Worm (Caenorhabditis elegans) whole organism, L1 larva: Measurements from ENCODE around the gene inx-2.

Experiments
- Y116A8C.19 ChIP-seq: sonication (generic microtip); optimal IDR thresholded peaks from 2 replicates; lab custom pipeline; 2016; ENCODE audit warnings: missing compliant biosample characterization, missing genetic modification characterization, borderline replicate concordance
- alr-1 ChIP-seq: fragments of 200-800 bp; sonication (Bioruptor generic); optimal IDR thresholded peaks from 2 replicates; lab custom pipeline; 2018; ENCODE audit warnings: borderline replicate concordance, mild to moderate bottlenecking, missing genetic modification characterization, missing compliant biosample characterization
- blmp-1 ChIP-seq: fragments of 150-350 bp; optimal IDR thresholded peaks from 2 replicates; lab custom pipeline; 2014; ENCODE audit warnings: missing biosample characterization, missing genetic modification characterization
- ceh-82 ChIP-seq, 3 experiments: fragments of 150-350 bp in 1 of 3; sonication (generic microtip) in 2 of 3; optimal IDR thresholded peaks; 2 replicates each; lab custom pipeline; 2014 to 2017; ENCODE audit warnings: missing biosample characterization in 3 of 3, missing genetic modification characterization in 3 of 3
- dpl-1 ChIP-seq, 3 experiments: fragments of 150-350 bp in 2 of 3; sonication (generic microtip) in 1 of 3; optimal IDR thresholded peaks; 2 replicates each; lab custom pipeline; 2014 to 2017; ENCODE audit warnings: missing biosample characterization in 3 of 3, missing genetic modification characterization in 3 of 3, missing genetic modification reagents in 3 of 3
- dsc-1 ChIP-seq: sonication (generic microtip); optimal IDR thresholded peaks from 2 replicates; lab custom pipeline; 2016; ENCODE audit warnings: mild to moderate bottlenecking, missing genetic modification characterization, missing compliant biosample characterization
- efl-1 ChIP-seq, 4 experiments: fragments of 150-350 bp; optimal IDR thresholded peaks in 3 of 4; peaks in 1 of 4; 1 replicate in 1 of 4; 2 replicates in 3 of 4; lab custom pipeline; 2014; ENCODE audit warnings: missing biosample characterization in 2 of 4, missing genetic modification characterization in 2 of 4, missing genetic modification reagents in 2 of 4
- efl-3 ChIP-seq: fragments of 200-800 bp; sonication (Bioruptor generic); optimal IDR thresholded peaks from 2 replicates; lab custom pipeline; 2018; ENCODE audit warnings: mild to moderate bottlenecking, missing genetic modification characterization, missing compliant biosample characterization
- egl-27 ChIP-seq, 2 experiments: fragments of 150-350 bp in 1 of 2; sonication (generic microtip); optimal IDR thresholded peaks; 3 replicates each; lab custom pipeline; 2017 to 2018; ENCODE audit warnings: missing biosample characterization in 2 of 2, missing genetic modification characterization in 2 of 2, missing genetic modification reagents in 2 of 2
- elt-2 ChIP-seq: sonication (generic microtip); optimal IDR thresholded peaks from 2 replicates; lab custom pipeline; 2016; ENCODE audit warnings: missing genetic modification characterization, mild to moderate bottlenecking, inconsistent platforms, missing compliant biosample characterization, missing genetic modification reagents
- ets-5 ChIP-seq: fragments of 200-800 bp; sonication (Bioruptor generic); IDR thresholded peaks from 2 replicates; pipeline ENCODE4 v1.3.6; 2022; ENCODE audit warnings: missing genetic modification characterization, missing compliant biosample characterization
- fkh-8 ChIP-seq: sonication (generic microtip); optimal IDR thresholded peaks from 2 replicates; lab custom pipeline; 2016; ENCODE audit warnings: mild to moderate bottlenecking, missing genetic modification characterization, missing compliant biosample characterization
- fos-1 ChIP-seq: fragments of 150-350 bp; optimal IDR thresholded peaks from 2 replicates; lab custom pipeline; 2014; ENCODE audit warnings: missing biosample characterization, missing genetic modification characterization
- grh-1 ChIP-seq: fragments of 200-800 bp; sonication (Bioruptor generic); IDR thresholded peaks from 2 replicates; pipeline ENCODE4 v1.3.6; 2022; ENCODE audit warnings: missing genetic modification reagents, missing genetic modification characterization, missing compliant biosample characterization
- hlh-4 ChIP-seq: sonication (generic microtip); optimal IDR thresholded peaks from 2 replicates; lab custom pipeline; 2016; ENCODE audit warnings: mild to moderate bottlenecking, missing genetic modification characterization, missing compliant biosample characterization
- hpl-2 ChIP-seq: fragments of 150-350 bp; optimal IDR thresholded peaks from 2 replicates; lab custom pipeline; 2014; ENCODE audit warnings: missing biosample characterization, missing genetic modification reagents, missing genetic modification characterization
- jun-1 ChIP-seq: fragments of 150-350 bp; optimal IDR thresholded peaks from 2 replicates; lab custom pipeline; 2014; ENCODE audit warnings: missing biosample characterization, missing genetic modification reagents, missing genetic modification characterization
- lin-13 ChIP-seq: fragments of 150-350 bp; optimal IDR thresholded peaks from 2 replicates; lab custom pipeline; 2014; ENCODE audit warnings: missing biosample characterization, missing genetic modification reagents, missing genetic modification characterization
- lin-14 ChIP-seq: fragments of 200-800 bp; sonication (Bioruptor generic); optimal IDR thresholded peaks from 2 replicates; lab custom pipeline; 2018; ENCODE audit warnings: mild to moderate bottlenecking, missing genetic modification characterization, moderate library complexity, missing compliant biosample characterization
- lin-39 ChIP-seq: fragments of 150-350 bp; optimal IDR thresholded peaks from 2 replicates; lab custom pipeline; 2014; ENCODE audit warnings: missing biosample characterization, missing genetic modification reagents, missing genetic modification characterization
- lir-3 ChIP-seq: sonication (generic microtip); optimal IDR thresholded peaks from 2 replicates; lab custom pipeline; 2016; ENCODE audit warnings: mild to moderate bottlenecking, missing genetic modification characterization, moderate library complexity, missing compliant biosample characterization; ENCODE audit not compliant: poor library complexity
- lsy-2 ChIP-seq, 2 experiments: fragments of 150-350 bp; optimal IDR thresholded peaks; 2 replicates each; lab custom pipeline; 2014; ENCODE audit warnings: missing biosample characterization in 2 of 2, missing genetic modification characterization in 2 of 2
- mab-9 ChIP-seq: fragments of 200-800 bp; sonication (Bioruptor generic); IDR thresholded peaks from 2 replicates; pipeline ENCODE4 v1.3.6; 2022; ENCODE audit warnings: missing genetic modification reagents, missing genetic modification characterization, missing compliant biosample characterization
- mep-1 ChIP-seq: fragments of 150-350 bp; optimal IDR thresholded peaks from 2 replicates; lab custom pipeline; 2014; ENCODE audit warnings: missing biosample characterization, missing genetic modification characterization
- nhr-12 ChIP-seq: sonication (generic microtip); optimal IDR thresholded peaks from 2 replicates; lab custom pipeline; 2017; ENCODE audit warnings: missing biosample characterization, missing genetic modification characterization
- nhr-19 ChIP-seq: fragments of 200-800 bp; sonication (Bioruptor generic); conservative IDR thresholded peaks from 2 replicates; pipeline ENCODE4 v1.3.6; 2022; ENCODE audit warnings: missing genetic modification characterization, missing compliant biosample characterization
- nhr-28 ChIP-seq: fragments of 150-350 bp; optimal IDR thresholded peaks from 2 replicates; lab custom pipeline; 2014; ENCODE audit warnings: missing biosample characterization, missing genetic modification characterization
- nhr-47 ChIP-seq: sonication (generic microtip); optimal IDR thresholded peaks from 2 replicates; lab custom pipeline; 2016; ENCODE audit warnings: mild to moderate bottlenecking, missing genetic modification characterization, moderate library complexity, missing compliant biosample characterization
- nhr-71 ChIP-seq: sonication (generic microtip); optimal IDR thresholded peaks from 2 replicates; lab custom pipeline; 2016; ENCODE audit warnings: mild to moderate bottlenecking, missing genetic modification characterization, moderate library complexity, missing compliant biosample characterization
- nhr-76 ChIP-seq: sonication (generic microtip); optimal IDR thresholded peaks from 2 replicates; lab custom pipeline; 2017; ENCODE audit warnings: missing biosample characterization, missing genetic modification characterization
- pqm-1 ChIP-seq: sonication (generic microtip); optimal IDR thresholded peaks from 3 replicates; lab custom pipeline; 2017; ENCODE audit warnings: missing biosample characterization, missing genetic modification characterization
- skn-1 ChIP-seq: fragments of 150-350 bp; optimal IDR thresholded peaks from 2 replicates; lab custom pipeline; 2014; ENCODE audit warnings: missing biosample characterization, missing genetic modification characterization
- snu-23 ChIP-seq: sonication (generic microtip); optimal IDR thresholded peaks from 2 replicates; lab custom pipeline; 2016; ENCODE audit warnings: missing genetic modification characterization, missing compliant biosample characterization
- sptf-1 ChIP-seq: fragments of 150-350 bp; optimal IDR thresholded peaks from 2 replicates; lab custom pipeline; 2014; ENCODE audit warnings: missing biosample characterization, missing genetic modification characterization
- swsn-7 ChIP-seq: sonication (generic microtip); optimal IDR thresholded peaks from 2 replicates; lab custom pipeline; 2016; ENCODE audit warnings: missing genetic modification characterization, missing compliant biosample characterization
- tbx-2 ChIP-seq: sonication (generic microtip); optimal IDR thresholded peaks from 2 replicates; lab custom pipeline; 2016; ENCODE audit warnings: missing genetic modification characterization, missing compliant biosample characterization
- tlp-1 ChIP-seq: fragments of 150-350 bp; optimal IDR thresholded peaks from 2 replicates; lab custom pipeline; 2014; ENCODE audit warnings: missing biosample characterization, missing genetic modification characterization
- unc-86 ChIP-seq: sonication (generic microtip); optimal IDR thresholded peaks from 2 replicates; lab custom pipeline; 2016; ENCODE audit warnings: missing genetic modification characterization, missing compliant biosample characterization
- vab-15 ChIP-seq: sonication (generic microtip); optimal IDR thresholded peaks from 2 replicates; lab custom pipeline; 2017; ENCODE audit warnings: missing genotype, mild to moderate bottlenecking, missing genetic modification characterization, missing compliant biosample characterization
- xbp-1 ChIP-seq: sonication (generic microtip); optimal IDR thresholded peaks from 2 replicates; lab custom pipeline; 2016; ENCODE audit warnings: missing genetic modification characterization, missing compliant biosample characterization
- zip-4 ChIP-seq: fragments of 200-800 bp; sonication (Bioruptor generic); optimal IDR thresholded peaks from 2 replicates; lab custom pipeline; 2018; ENCODE audit warnings: mild to moderate bottlenecking, missing genetic modification characterization, moderate library complexity, missing compliant biosample characterization
- ztf-11 ChIP-seq, 2 experiments: sonication (generic microtip); optimal IDR thresholded peaks; 2 replicates each; lab custom pipeline; 2016 to 2017; ENCODE audit warnings: missing genetic modification characterization in 2 of 2, missing biosample characterization in 1 of 2, missing compliant biosample characterization in 1 of 2
- ztf-4 ChIP-seq: fragments of 150-350 bp; optimal IDR thresholded peaks from 2 replicates; lab custom pipeline; 2014; ENCODE audit warnings: missing biosample characterization, missing genetic modification characterization

The inx-2 gene

DNA sequence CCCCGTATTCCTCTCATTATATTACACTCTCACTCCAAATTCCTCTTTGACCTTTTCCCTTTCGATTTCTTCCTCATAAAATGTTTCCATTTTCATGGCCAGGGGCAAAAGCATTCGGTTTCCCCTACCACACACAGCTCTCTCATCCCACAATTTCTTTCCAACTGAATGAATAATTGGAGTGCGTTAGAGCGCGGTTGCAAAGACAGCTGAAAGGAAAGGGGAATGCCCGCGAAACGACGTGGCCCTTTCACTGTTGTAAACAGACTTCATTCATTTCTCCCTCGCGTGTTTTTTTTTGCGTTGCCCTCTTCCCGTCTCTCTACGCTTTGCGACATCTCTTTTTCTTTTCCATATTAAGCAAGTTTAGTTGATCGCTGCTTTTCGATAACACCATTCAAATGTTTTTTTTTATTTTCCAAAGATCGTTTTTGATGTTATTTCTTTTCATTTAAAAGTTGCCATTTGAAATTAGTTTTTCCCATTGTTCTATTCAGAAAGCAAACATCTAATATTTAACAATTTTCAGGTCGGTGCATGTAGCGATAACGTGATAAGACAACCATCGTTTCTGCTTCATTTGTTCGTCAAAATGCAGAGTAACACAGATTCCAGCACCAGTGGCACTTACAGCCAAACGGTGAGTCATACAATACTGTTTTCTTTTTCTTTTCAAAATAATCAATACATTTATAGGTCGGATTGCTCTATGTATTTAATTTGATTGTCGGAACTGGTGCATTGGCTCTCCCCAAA, 34.0 kb downstream of the inx-2 start, which contains the start of gene C03A3.2 (continued):
- TF ChIP-seq pqm-1 (tag; lab: Kevin White, UChicago) (no peak), nhr-28 (tag; lab: Kevin White, UChicago) (no peak), nhr-12 (tag; lab: Kevin White, UChicago) (no peak), ets-5 (GFP tag; lab: Robert Waterston, UW) (no peak), hlh-4 (tag; lab: Kevin White, UChicago) (no peak), mab-9 (GFP tag; lab: Robert Waterston, UW) (0 out of 2 replicates have a peak, but pooled peaks have one; percentile 36), zip-4 (GFP tag; lab: Kevin White, UChicago) (no peak), dpl-1 (GFP tag; optimal IDR thresholded peaks at IDR 0.05; lab: Kevin White, UChicago) (peak; percentile 38 to 79 (median 61)), vab-15 (tag; lab: Kevin White, UChicago) (peak; percentile 92), ztf-4 (tag; lab: Kevin White, UChicago) (peak; percentile 11), elt-2 (tag; lab: Kevin White, UChicago) (peak; percentile 5), dsc-1 (tag; lab: Kevin White, UChicago) (peak; percentile 42), tlp-1 (no peak), fos-1 (tag; lab: Kevin White, UChicago) (peak; percentile 67), mep-1 (tag; lab: Kevin White, UChicago) (peak; percentile 71), snu-23 (peak; percentile 74), xbp-1 (tag; lab: Kevin White, UChicago) (peak; percentile 59), tbx-2 (tag; lab: Kevin White, UChicago) (peak; percentile 67), egl-27 (tag; optimal IDR thresholded peaks at IDR 0.05; lab: Kevin White, UChicago) (no peak), unc-86 (tag; lab: Kevin White, UChicago) (peak; percentile 73), lin-14 (GFP tag; lab: Kevin White, UChicago) (peak; percentile 96), fkh-8 (tag; lab: Kevin White, UChicago) (peak; percentile 78), ztf-11 (tag; optimal IDR thresholded peaks at IDR 0.05; lab: Kevin White, UChicago) (no peak), nhr-76 (tag; lab: Kevin White, UChicago) (no peak), efl-1 (optimal IDR thresholded peaks at IDR 0.05; lab: Kevin White, UChicago) (peak; percentile 50 to 72), efl-1 (GFP tag; optimal IDR thresholded peaks at IDR 0.05 in 1 of 2; lab: Kevin White, UChicago) (peak; percentile 49 to 92), sptf-1 (tag; lab: Kevin White, UChicago) (no peak), nhr-19 (peak; percentile 33), Y116A8C.19 (tag; lab: Kevin White, UChicago) (no peak), skn-1 (tag; lab: Kevin White, UChicago) (peak; percentile 14)

DNA sequence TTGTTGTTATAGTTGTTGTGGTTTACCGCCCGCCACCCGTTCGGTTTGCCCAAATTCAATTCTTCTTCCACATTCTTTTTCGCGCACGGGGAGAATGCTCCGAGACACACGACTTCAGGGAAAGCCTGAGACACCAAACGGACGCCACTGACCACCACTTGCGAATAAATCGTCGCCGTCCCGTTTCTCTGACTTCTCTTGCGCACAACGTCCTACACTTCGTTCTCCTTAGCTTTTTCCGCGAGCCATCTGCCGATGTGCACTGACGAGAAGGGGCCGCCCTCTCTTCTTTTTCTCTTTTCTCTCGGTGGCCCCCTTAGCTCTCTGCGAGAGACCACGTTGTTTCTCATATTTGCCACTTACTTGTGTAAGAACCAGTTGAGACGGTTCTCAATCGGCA, 39.5 kb downstream of the inx-2 start, which contains the start of gene C03A3.1:
C03A3.1 (plus strand) TSS at position 291 of the 400 bp plus-strand sequence.
- TF ChIP-seq swsn-7 (peak; percentile 4), jun-1 (tag; lab: Kevin White, UChicago) (no peak), ceh-82 (tag; optimal IDR thresholded peaks at IDR 0.05; lab: Kevin White, UChicago) (peak in 1 of 3 experiments; percentile 28), nhr-47 (tag; lab: Kevin White, UChicago) (peak; percentile 4), hpl-2 (GFP tag; lab: Kevin White, UChicago) (no peak), dsc-1 (tag; lab: Kevin White, UChicago) (peak; percentile 22), efl-3 (GFP tag; lab: Kevin White, UChicago) (no peak), lin-13 (GFP tag; lab: Kevin White, UChicago) (no peak), alr-1 (tag; lab: Kevin White, UChicago) (no peak), lin-14 (GFP tag; lab: Kevin White, UChicago) (peak; percentile 76), nhr-71 (tag; lab: Kevin White, UChicago) (peak; percentile 8), blmp-1 (no peak), pqm-1 (tag; lab: Kevin White, UChicago) (no peak), lin-39 (tag; lab: Kevin White, UChicago) (no peak), tbx-2 (tag; lab: Kevin White, UChicago) (peak; percentile 19), grh-1 (GFP tag; lab: Robert Waterston, UW) (no peak), lir-3 (tag; lab: Kevin White, UChicago) (no peak), lsy-2 (tag; optimal IDR thresholded peaks at IDR 0.05; lab: Kevin White, UChicago) (peak in 1 of 2 experiments; percentile 5)
- TF ChIP-seq, all 84 proteins: peak for 8
